Worm (Caenorhabditis elegans) whole organism, young adult: ENCODE data around the gene R105.5.

ENCODE experiments used
- C06A6.2 ChIP-seq: fragments of 200-800 bp; sonication (Bioruptor generic); conservative IDR thresholded peaks from 2 replicates; pipeline ENCODE4 v1.3.6; 2022; ENCODE audit warnings: missing genetic modification characterization, missing compliant biosample characterization
- D2030.7 ChIP-seq: fragments of 200-800 bp; sonication (Bioruptor generic); IDR thresholded peaks from 2 replicates; pipeline ENCODE4 v1.3.6; 2022; ENCODE audit warnings: missing genetic modification reagents, missing genetic modification characterization, missing compliant biosample characterization
- F10E7.11 ChIP-seq: sonication (generic microtip); optimal IDR thresholded peaks from 2 replicates; lab custom pipeline; 2017; ENCODE audit warnings: mild to moderate bottlenecking, missing genetic modification characterization, moderate library complexity, missing compliant biosample characterization
- F22D6.2 ChIP-seq: sonication (generic microtip); optimal IDR thresholded peaks from 2 replicates; lab custom pipeline; 2016; ENCODE audit warnings: mild to moderate bottlenecking, missing genetic modification characterization, missing compliant biosample characterization
- F33H1.4 ChIP-seq: fragments of 200-800 bp; sonication (Bioruptor generic); IDR thresholded peaks from 2 replicates; pipeline ENCODE4 v1.3.6; 2022; ENCODE audit warnings: missing genetic modification reagents, missing genetic modification characterization, missing compliant biosample characterization
- F39B2.1 ChIP-seq: fragments of 200-800 bp; sonication (Bioruptor generic); IDR thresholded peaks from 2 replicates; pipeline ENCODE4 v1.3.6; 2022; ENCODE audit warnings: missing genetic modification reagents, missing genetic modification characterization, missing compliant biosample characterization
- F49E8.2 ChIP-seq: sonication (generic microtip); optimal IDR thresholded peaks from 3 replicates; lab custom pipeline; 2017; ENCODE audit warnings: missing genetic modification characterization, mild to moderate bottlenecking, missing compliant biosample characterization, antibody characterized with exemption, moderate library complexity; ENCODE audit not compliant: insufficient read depth
- F52B5.7 ChIP-seq: sonication (generic microtip); optimal IDR thresholded peaks from 2 replicates; lab custom pipeline; 2016; ENCODE audit warnings: mild to moderate bottlenecking, missing genetic modification characterization, missing compliant biosample characterization
- F57A8.1 ChIP-seq: fragments of 200-800 bp; sonication (Bioruptor generic); optimal IDR thresholded peaks from 2 replicates; lab custom pipeline; 2018; ENCODE audit warnings: mild to moderate bottlenecking, missing genetic modification characterization, moderate library complexity, missing compliant biosample characterization
- K11D2.4 ChIP-seq: fragments of 200-800 bp; sonication (Bioruptor generic); IDR thresholded peaks from 2 replicates; pipeline ENCODE4 v1.3.6; 2022; ENCODE audit warnings: missing genetic modification reagents, missing genetic modification characterization, missing compliant biosample characterization
- Y79H2A.3 ChIP-seq: fragments of 200-800 bp; sonication (Bioruptor generic); conservative IDR thresholded peaks from 2 replicates; pipeline ENCODE4 v1.3.6; 2022; ENCODE audit warnings: missing genetic modification reagents, missing genetic modification characterization, missing compliant biosample characterization
- Y95B8A.8 ChIP-seq: fragments of 200-800 bp; sonication (Bioruptor generic); IDR thresholded peaks from 2 replicates; pipeline ENCODE4 v1.3.6; 2022; ENCODE audit warnings: missing genetic modification reagents, missing genetic modification characterization, missing compliant biosample characterization
- ama-1 ChIP-seq, 3 experiments: fragments of 150-350 bp in 1 of 3; sonication (generic microtip) in 2 of 3; optimal IDR thresholded peaks; 2 replicates each; lab custom pipeline; 2014 to 2018; ENCODE audit warnings: missing biosample characterization in 2 of 3, missing genetic modification characterization in 2 of 3, missing genetic modification reagents in 2 of 3
- aptf-3 ChIP-seq: fragments of 200-800 bp; sonication (Bioruptor generic); IDR thresholded peaks from 2 replicates; pipeline ENCODE4 v1.3.6; 2022; ENCODE audit warnings: missing genetic modification characterization, missing compliant biosample characterization
- atf-7 ChIP-seq: sonication (generic microtip); optimal IDR thresholded peaks from 2 replicates; lab custom pipeline; 2017; ENCODE audit warnings: mild to moderate bottlenecking, missing genetic modification characterization, missing compliant biosample characterization
- attf-6 ChIP-seq: fragments of 200-800 bp; sonication (Bioruptor generic); IDR thresholded peaks from 2 replicates; pipeline ENCODE4 v1.3.6; 2022; ENCODE audit warnings: missing genetic modification reagents, missing genetic modification characterization, missing compliant biosample characterization
- cebp-1 ChIP-seq, 2 experiments: fragments of 200-800 bp in 1 of 2; sonication (Bioruptor generic) in 1 of 2; sonication (generic microtip) in 1 of 2; IDR thresholded peaks in 1 of 2; optimal IDR thresholded peaks in 1 of 2; 2 replicates each; pipeline versions ENCODE4 v1.3.6 to Lab custom; 2017 to 2022; ENCODE audit warnings: missing compliant biosample characterization in 2 of 2, missing genetic modification characterization in 2 of 2, mild to moderate bottlenecking in 1 of 2, missing genetic modification reagents in 1 of 2, moderate library complexity in 1 of 2
- cebp-2 ChIP-seq: fragments of 200-800 bp; sonication (Bioruptor generic); IDR thresholded peaks from 2 replicates; pipeline ENCODE4 v1.3.6; 2022; ENCODE audit warnings: missing genetic modification characterization, missing compliant biosample characterization
- ceh-79 ChIP-seq: sonication (generic microtip); optimal IDR thresholded peaks from 2 replicates; lab custom pipeline; 2017; ENCODE audit warnings: mild to moderate bottlenecking, missing genetic modification characterization, missing compliant biosample characterization
- chd-7 ChIP-seq: sonication (generic microtip); optimal IDR thresholded peaks from 2 replicates; lab custom pipeline; 2016; ENCODE audit warnings: mild to moderate bottlenecking, missing genetic modification characterization, moderate library complexity, missing compliant biosample characterization
- dox-1 ChIP-seq: fragments of 200-800 bp; sonication (Bioruptor generic); IDR thresholded peaks from 2 replicates; pipeline ENCODE4 v1.3.6; 2022; ENCODE audit warnings: missing genetic modification reagents, missing genetic modification characterization, missing compliant biosample characterization
- ekl-4 ChIP-seq: fragments of 200-800 bp; sonication (Bioruptor generic); IDR thresholded peaks from 2 replicates; pipeline ENCODE4 v1.3.6; 2022; ENCODE audit warnings: missing genetic modification reagents, missing genetic modification characterization, missing compliant biosample characterization
- fkh-3 ChIP-seq: sonication (generic microtip); optimal IDR thresholded peaks from 2 replicates; lab custom pipeline; 2016; ENCODE audit warnings: mild to moderate bottlenecking, missing genetic modification characterization, missing compliant biosample characterization
- hlh-12 ChIP-seq: sonication (generic microtip); optimal IDR thresholded peaks from 2 replicates; lab custom pipeline; 2016; ENCODE audit warnings: missing genetic modification characterization, missing compliant biosample characterization
- hrde-1 ChIP-seq: sonication (generic microtip); optimal IDR thresholded peaks from 2 replicates; lab custom pipeline; 2016; ENCODE audit warnings: missing genetic modification characterization, mild to moderate bottlenecking, missing compliant biosample characterization, moderate library complexity, missing genotype, missing genetic modification reagents, borderline replicate concordance
- hsf-1 ChIP-seq: fragments of 200-800 bp; sonication (Bioruptor generic); IDR thresholded peaks from 2 replicates; pipeline ENCODE4 v1.3.6; 2022; ENCODE audit warnings: missing genetic modification reagents, missing genetic modification characterization, missing compliant biosample characterization
- lin-40 ChIP-seq: sonication (generic microtip); optimal IDR thresholded peaks from 2 replicates; lab custom pipeline; 2016; ENCODE audit warnings: missing genetic modification characterization, mild to moderate bottlenecking, missing compliant biosample characterization, missing genotype, missing genetic modification reagents
- lsy-27 ChIP-seq: sonication (generic microtip); optimal IDR thresholded peaks from 2 replicates; lab custom pipeline; 2017; ENCODE audit warnings: missing genetic modification characterization, mild to moderate bottlenecking, missing compliant biosample characterization, antibody characterized with exemption, missing genotype, borderline replicate concordance; ENCODE audit not compliant: insufficient read depth
- madf-3 ChIP-seq: fragments of 200-800 bp; sonication (Bioruptor generic); IDR thresholded peaks from 2 replicates; pipeline ENCODE4 v1.3.6; 2022; ENCODE audit warnings: missing genetic modification reagents, missing genetic modification characterization, missing compliant biosample characterization
- madf-6 ChIP-seq: fragments of 200-800 bp; sonication (Bioruptor generic); IDR thresholded peaks from 2 replicates; pipeline ENCODE4 v1.3.6; 2022; ENCODE audit warnings: missing genetic modification reagents, missing genetic modification characterization, missing compliant biosample characterization
- mcd-1 ChIP-seq: fragments of 200-800 bp; sonication (Bioruptor generic); IDR thresholded peaks from 2 replicates; pipeline ENCODE4 v1.3.6; 2022; ENCODE audit warnings: missing genetic modification reagents, missing genetic modification characterization, missing compliant biosample characterization
- nfya-2 ChIP-seq: fragments of 200-800 bp; sonication (Bioruptor generic); IDR thresholded peaks from 2 replicates; pipeline ENCODE4 v1.3.6; 2022; ENCODE audit warnings: missing genetic modification reagents, missing genetic modification characterization, missing compliant biosample characterization
- nfyb-1 ChIP-seq: fragments of 200-800 bp; sonication (Bioruptor generic); IDR thresholded peaks from 2 replicates; pipeline ENCODE4 v1.3.6; 2022; ENCODE audit warnings: missing genetic modification reagents, missing genetic modification characterization, missing compliant biosample characterization
- nhr-90 ChIP-seq: sonication (generic microtip); optimal IDR thresholded peaks from 2 replicates; lab custom pipeline; 2016; ENCODE audit warnings: missing genotype, mild to moderate bottlenecking, missing genetic modification characterization, missing compliant biosample characterization
- pbrm-1 ChIP-seq: fragments of 200-800 bp; sonication (Bioruptor generic); IDR thresholded peaks from 2 replicates; pipeline ENCODE4 v1.3.6; 2022; ENCODE audit warnings: missing genetic modification reagents, missing genetic modification characterization, missing compliant biosample characterization
- rcor-1 ChIP-seq: fragments of 200-800 bp; sonication (Bioruptor generic); IDR thresholded peaks from 2 replicates; pipeline ENCODE4 v1.3.6; 2022; ENCODE audit warnings: missing genetic modification reagents, missing genetic modification characterization, missing compliant biosample characterization
- snpc-1.3 ChIP-seq: sonication (generic microtip); optimal IDR thresholded peaks from 2 replicates; lab custom pipeline; 2017; ENCODE audit warnings: missing genetic modification characterization, mild to moderate bottlenecking, missing compliant biosample characterization, antibody characterized with exemption, moderate library complexity, missing genotype, missing genetic modification reagents; ENCODE audit not compliant: insufficient read depth
- snpc-3.4 ChIP-seq: sonication (generic microtip); optimal IDR thresholded peaks from 2 replicates; lab custom pipeline; 2017; ENCODE audit warnings: missing genetic modification characterization, mild to moderate bottlenecking, missing compliant biosample characterization, antibody characterized with exemption, moderate library complexity, missing genotype, missing genetic modification reagents
- snpc-4 ChIP-seq, 5 experiments: fragments of 150-350 bp in 1 of 5; sonication (generic microtip) in 4 of 5; optimal IDR thresholded peaks; 2 replicates each; lab custom pipeline; 2014 to 2018; ENCODE audit warnings: missing genetic modification characterization in 5 of 5, missing biosample characterization in 3 of 5, antibody characterized with exemption in 2 of 5, mild to moderate bottlenecking in 2 of 5, missing compliant biosample characterization in 2 of 5, missing genotype in 2 of 5, moderate library complexity in 2 of 5, missing genetic modification reagents in 1 of 5
- tbp1 ChIP-seq: fragments of 200-800 bp; sonication (Bioruptor generic); optimal IDR thresholded peaks from 2 replicates; lab custom pipeline; 2018; ENCODE audit warnings: mild to moderate bottlenecking, missing genetic modification characterization, missing compliant biosample characterization
- tlf-1 ChIP-seq: fragments of 200-800 bp; sonication (Bioruptor generic); optimal IDR thresholded peaks from 2 replicates; lab custom pipeline; 2018; ENCODE audit warnings: mild to moderate bottlenecking, missing genetic modification characterization, missing compliant biosample characterization
- ztf-3 ChIP-seq: fragments of 200-800 bp; sonication (Bioruptor generic); optimal IDR thresholded peaks from 2 replicates; lab custom pipeline; 2018; ENCODE audit warnings: mild to moderate bottlenecking, missing genetic modification characterization, missing compliant biosample characterization

Gene R105.5

ce11 chrIV:4652365-4652844, 16.3 kb downstream of the R105.5 start, which contains the start of gene F29B9.5 (continued):
- 0 out of 2 replicates have a peak, but pooled peaks have one; percentile 45 for TF ChIP-seq aptf-3 (GFP tag; lab: Robert Waterston, UW)
- TF ChIP-seq chd-7 (tag; lab: Kevin White, UChicago): peak; percentile 63
- 0 out of 2 replicates have a peak, but pooled peaks have one; percentile 10 for TF ChIP-seq Y95B8A.8 (GFP tag; lab: Robert Waterston, UW)
- TF ChIP-seq madf-3 (GFP tag; lab: Robert Waterston, UW): no peak
- TF ChIP-seq ztf-3 (GFP tag; lab: Kevin White, UChicago): no peak
- TF ChIP-seq C06A6.2 (GFP tag; lab: Robert Waterston, UW): no peak
- 0 out of 2 replicates have a peak, but pooled peaks have one; percentile 41 for TF ChIP-seq cebp-2 (GFP tag; lab: Robert Waterston, UW)
- peak; percentile 2 for TF ChIP-seq snpc-4 (GFP tag; optimal IDR thresholded peaks at IDR 0.05; lab: Kevin White, UChicago)
- peak in 1 of 4 experiments; percentile 18 for TF ChIP-seq snpc-4 (tag; optimal IDR thresholded peaks at IDR 0.05; lab: Kevin White, UChicago)
- TF ChIP-seq Y79H2A.3 (GFP tag; lab: Robert Waterston, UW): 0 out of 2 replicates have a peak, but pooled peaks have one; percentile 32
- 0 out of 2 replicates have a peak, but pooled peaks have one; percentile 22 for TF ChIP-seq nfya-2
- TF ChIP-seq fkh-3 (tag; lab: Kevin White, UChicago): peak; percentile 47
- peak; percentile 24; the same call in 1 of the 2 replicates for TF ChIP-seq dox-1 (GFP tag; lab: Robert Waterston, UW)
- peak; percentile 42 for TF ChIP-seq F52B5.7 (tag; lab: Kevin White, UChicago)
- TF ChIP-seq rcor-1: 0 out of 2 replicates have a peak, but pooled peaks have one; percentile 19
- TF ChIP-seq ama-1 (optimal IDR thresholded peaks at IDR 0.05; lab: Kevin White, UChicago): peak; percentile 62
- TF ChIP-seq ama-1 (GFP tag; optimal IDR thresholded peaks at IDR 0.05; lab: Kevin White, UChicago): no peak
- peak; percentile 31; the same call in 1 of the 2 replicates for TF ChIP-seq mcd-1 (GFP tag; lab: Robert Waterston, UW)
- no peak for TF ChIP-seq F10E7.11 (tag; lab: Kevin White, UChicago)
- 0 out of 2 replicates have a peak, but pooled peaks have one; percentile 54 for TF ChIP-seq nfyb-1
- peak; percentile 13 for TF ChIP-seq atf-7 (tag; lab: Kevin White, UChicago)
- peak; percentile 77 for TF ChIP-seq hsf-1
- no peak for TF ChIP-seq cebp-1 (GFP tag; IDR thresholded peaks at IDR 0.05; lab: Robert Waterston, UW)
- TF ChIP-seq cebp-1 (tag; optimal IDR thresholded peaks at IDR 0.05; lab: Kevin White, UChicago): peak; percentile 4
- peak; percentile 6 for TF ChIP-seq tlf-1 (GFP tag; lab: Kevin White, UChicago)
- no peak for TF ChIP-seq lsy-27 (tag; lab: Kevin White, UChicago)
- peak; percentile 51; the same call in 1 of the 2 replicates for TF ChIP-seq pbrm-1 (GFP tag; lab: Robert Waterston, UW)
- peak; percentile 51 for TF ChIP-seq ceh-79 (tag; lab: Kevin White, UChicago)
- peak; percentile 26 for TF ChIP-seq F33H1.4
- peak; percentile 68 for TF ChIP-seq madf-6 (GFP tag; lab: Robert Waterston, UW)
- peak; percentile 9; the same call in 1 of the 2 replicates for TF ChIP-seq F39B2.1 (GFP tag; lab: Robert Waterston, UW)

ce11 chrIV:4652962-4653361, 16.9 kb downstream of the R105.5 start, which contains the start of gene psr-1:
Gene psr-1 (plus strand): TSS chrIV:4653262.
- TF ChIP-seq F10E7.11 (tag; lab: Kevin White, UChicago): no peak
- TF ChIP-seq F57A8.1: no peak
- TF ChIP-seq F22D6.2 (tag; lab: Kevin White, UChicago): no peak

- TF ChIP-seq D2030.7 (GFP tag; lab: Robert Waterston, UW) (peak; percentile 83), tbp1 (GFP tag; lab: Kevin White, UChicago) (peak; percentile 49), snpc-3.4 (tag; lab: Kevin White, UChicago) (peak; percentile 71), F33H1.4 (peak; percentile 98), K11D2.4 (no peak), hlh-12 (tag; lab: Kevin White, UChicago) (no peak), lin-40 (tag; lab: Kevin White, UChicago) (no peak), nhr-90 (no peak), ekl-4 (GFP tag; lab: Robert Waterston, UW) (0 out of 2 replicates have a peak, but pooled peaks have one; percentile 55), hrde-1 (tag; lab: Kevin White, UChicago) (peak; percentile 11), snpc-1.3 (tag; lab: Kevin White, UChicago) (peak; percentile 23), Y79H2A.3 (GFP tag; lab: Robert Waterston, UW) (no peak), tlf-1 (GFP tag; lab: Kevin White, UChicago) (peak; percentile 17), F49E8.2 (tag; lab: Kevin White, UChicago) (peak; percentile 68), attf-6 (peak; percentile 73)
These were observed 17.6 kb downstream of the R105.5 start for ce11 chrIV:4653708-4654107.
